Fruit fly (Drosophila melanogaster): ENCODE data around the gene Lim3.

DNA sequence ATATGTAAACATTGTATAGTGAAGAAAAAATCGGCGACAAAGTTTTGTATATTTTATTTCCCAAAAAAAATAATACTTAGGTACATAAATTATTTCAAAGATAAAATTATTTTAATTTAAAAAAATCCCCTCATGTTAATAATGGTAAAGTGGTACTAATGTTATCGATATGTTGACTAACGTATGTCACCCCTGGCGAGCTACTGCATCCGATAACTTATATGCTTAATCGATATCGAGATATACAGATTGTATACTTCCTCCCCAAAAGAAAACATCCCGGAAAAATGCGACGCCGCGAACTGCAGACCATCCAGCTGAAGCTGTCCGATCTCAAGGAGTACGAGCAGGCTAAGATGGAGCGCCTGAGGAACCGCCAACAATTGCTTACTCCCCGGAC is 43.5 kb downstream of the Lim3 start, which contains the start of gene CG17343:
- TF ChIP-seq Eip75B (GFP tag; optimal IDR thresholded peaks at IDR 0.05) (no peak), CG8119 (GFP tag; IDR thresholded peaks at IDR 0.05) (no peak), fkh (GFP tag; optimal IDR thresholded peaks at IDR 0.05) (no peak), CG6163 (GFP tag; IDR thresholded peaks at IDR 0.05) (no peak), OdsH (GFP tag; optimal IDR thresholded peaks at IDR 0.05) (no peak), Lpt (GFP tag; optimal IDR thresholded peaks at IDR 0.05) (no peak), svp (GFP tag) (no peak), dsx (GFP tag; optimal IDR thresholded peaks at IDR 0.05; ENCODE audit: poor library complexity, severe bottlenecking) (no peak), Smox (GFP tag; optimal IDR thresholded peaks at IDR 0.05) (no peak), CG7368 (GFP tag; optimal IDR thresholded peaks at IDR 0.05) (no peak)

Data from whole organism, prepupa.